Worm (Caenorhabditis elegans): ENCODE results near the gene Y10G11A.1.
"Not testable (repeated sequence)": the region's sequence is repeated elsewhere in the genome, so short reads cannot be mapped to it uniquely, and the experiment has no call there.

DNA sequence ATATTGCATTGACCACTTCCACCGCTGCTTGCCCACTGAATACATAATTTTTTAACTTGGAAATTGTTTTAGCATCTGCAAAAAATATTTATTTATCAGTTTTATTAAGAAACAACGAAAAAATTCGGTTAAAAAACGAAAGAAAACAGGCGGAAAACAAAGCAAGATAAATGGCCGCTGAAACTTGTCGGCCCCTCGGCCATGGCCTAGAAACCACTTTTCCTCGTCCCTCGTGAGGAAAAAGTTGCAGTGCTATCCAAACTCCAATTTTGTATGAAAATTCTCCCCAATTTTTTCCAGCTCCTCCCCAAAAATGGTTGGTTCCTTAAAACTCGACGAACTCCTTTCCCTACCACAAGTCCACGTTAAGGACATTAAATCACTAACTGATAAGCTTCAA is at the start of gene Y10G11A.1:
- not testable (repeated sequence) for TF ChIP-seq him-1, dao-5, W03F9.2 (tag; optimal IDR thresholded peaks at IDR 0.05)
